Worm (Caenorhabditis elegans) whole organism, L2 larva: ENCODE measurements around the gene Y75B8A.63.

Source experiments
- C34F6.9 ChIP-seq: fragments of 150-350 bp; optimal IDR thresholded peaks from 2 replicates; lab custom pipeline; 2014; ENCODE audit warnings: missing biosample characterization, missing genetic modification characterization
- F13H6.1 ChIP-seq: sonication (generic microtip); optimal IDR thresholded peaks from 2 replicates; lab custom pipeline; 2016; ENCODE audit warnings: missing genetic modification characterization, missing compliant biosample characterization
- Y55F3AM.14 ChIP-seq: fragments of 200-800 bp; sonication (Bioruptor generic); optimal IDR thresholded peaks from 2 replicates; lab custom pipeline; 2018; ENCODE audit warnings: mild to moderate bottlenecking, missing genetic modification characterization, missing compliant biosample characterization
- ZK546.5 ChIP-seq: sonication (generic microtip); optimal IDR thresholded peaks from 2 replicates; lab custom pipeline; 2017; ENCODE audit warnings: missing biosample characterization, missing genetic modification characterization
- alr-1 ChIP-seq: fragments of 150-350 bp; optimal IDR thresholded peaks from 2 replicates; lab custom pipeline; 2014; ENCODE audit warnings: missing biosample characterization, missing genetic modification characterization
- aly-2 ChIP-seq: fragments of 150-350 bp; optimal IDR thresholded peaks from 2 replicates; lab custom pipeline; 2014; ENCODE audit warnings: missing biosample characterization, missing genetic modification characterization
- ama-1 ChIP-seq: fragments of 150-350 bp; optimal IDR thresholded peaks from 2 replicates; lab custom pipeline; 2018; ENCODE audit warnings: inconsistent platforms
- blmp-1 ChIP-seq: sonication (generic microtip); optimal IDR thresholded peaks from 2 replicates; lab custom pipeline; 2017; ENCODE audit warnings: missing genetic modification characterization, mild to moderate bottlenecking, missing compliant biosample characterization, antibody characterized with exemption, moderate library complexity; ENCODE audit not compliant: insufficient read depth
- ceh-16 ChIP-seq: fragments of 150-350 bp; optimal IDR thresholded peaks from 2 replicates; lab custom pipeline; 2014; ENCODE audit warnings: missing biosample characterization, missing genetic modification characterization
- ceh-82 ChIP-seq: fragments of 150-350 bp; optimal IDR thresholded peaks from 2 replicates; lab custom pipeline; 2014; ENCODE audit warnings: missing biosample characterization, missing genetic modification characterization
- crh-2 ChIP-seq: sonication (generic microtip); optimal IDR thresholded peaks from 2 replicates; lab custom pipeline; 2017; ENCODE audit warnings: missing biosample characterization, missing genetic modification characterization
- egl-27 ChIP-seq: sonication (generic microtip); optimal IDR thresholded peaks from 3 replicates; lab custom pipeline; 2017; ENCODE audit warnings: missing biosample characterization, missing genetic modification reagents, missing genetic modification characterization
- elt-1 ChIP-seq: fragments of 150-350 bp; optimal IDR thresholded peaks from 2 replicates; lab custom pipeline; 2014; ENCODE audit warnings: missing biosample characterization, missing genetic modification characterization
- elt-3 ChIP-seq: sonication (generic microtip); optimal IDR thresholded peaks from 2 replicates; lab custom pipeline; 2017; ENCODE audit warnings: missing biosample characterization, missing genetic modification characterization
- fos-1 ChIP-seq: fragments of 150-350 bp; optimal IDR thresholded peaks from 2 replicates; lab custom pipeline; 2014; ENCODE audit warnings: missing biosample characterization, missing genetic modification characterization
- gmeb-1 ChIP-seq: fragments of 150-350 bp; optimal IDR thresholded peaks from 2 replicates; lab custom pipeline; 2014; ENCODE audit warnings: missing biosample characterization, missing genetic modification characterization
- lin-11 ChIP-seq: fragments of 150-350 bp; sonication (generic microtip); optimal IDR thresholded peaks from 2 replicates; lab custom pipeline; 2014; ENCODE audit warnings: missing biosample characterization, missing genetic modification characterization, inconsistent platforms, mixed read lengths
- lin-13 ChIP-seq: fragments of 150-350 bp; optimal IDR thresholded peaks from 2 replicates; lab custom pipeline; 2014; ENCODE audit warnings: missing biosample characterization, missing genetic modification reagents, missing genetic modification characterization
- lin-39 ChIP-seq: fragments of 150-350 bp; optimal IDR thresholded peaks from 2 replicates; lab custom pipeline; 2014; ENCODE audit warnings: missing biosample characterization, missing genetic modification reagents, missing genetic modification characterization
- lsy-2 ChIP-seq, 2 experiments: fragments of 150-350 bp in 1 of 2; sonication (generic microtip) in 1 of 2; optimal IDR thresholded peaks; 2 replicates each; lab custom pipeline; 2014 to 2017; ENCODE audit warnings: missing biosample characterization in 2 of 2, missing genetic modification characterization in 2 of 2
- mab-5 ChIP-seq: fragments of 150-350 bp; optimal IDR thresholded peaks from 2 replicates; lab custom pipeline; 2014; ENCODE audit warnings: missing biosample characterization, missing genetic modification characterization
- mbf-1 ChIP-seq: sonication (generic microtip); optimal IDR thresholded peaks from 2 replicates; lab custom pipeline; 2017; ENCODE audit warnings: missing biosample characterization, missing genetic modification characterization
- mdl-1 ChIP-seq, 2 experiments: fragments of 150-350 bp in 1 of 2; sonication (generic microtip) in 1 of 2; optimal IDR thresholded peaks; 2 replicates each; lab custom pipeline; 2017; ENCODE audit warnings: missing biosample characterization in 2 of 2, missing genetic modification characterization in 2 of 2
- nhr-10 ChIP-seq: sonication (generic microtip); optimal IDR thresholded peaks from 2 replicates; lab custom pipeline; 2017; ENCODE audit warnings: missing biosample characterization, missing genetic modification characterization
- nhr-11 ChIP-seq: fragments of 150-350 bp; optimal IDR thresholded peaks from 2 replicates; lab custom pipeline; 2014; ENCODE audit warnings: missing biosample characterization, missing genetic modification characterization
- nhr-12 ChIP-seq: fragments of 150-350 bp; optimal IDR thresholded peaks from 2 replicates; lab custom pipeline; 2014; ENCODE audit warnings: missing biosample characterization, missing genetic modification characterization
- nhr-129 ChIP-seq: fragments of 150-350 bp; optimal IDR thresholded peaks from 2 replicates; lab custom pipeline; 2014; ENCODE audit warnings: missing biosample characterization, missing genetic modification characterization
- nhr-21 ChIP-seq: fragments of 150-350 bp; optimal IDR thresholded peaks from 2 replicates; lab custom pipeline; 2014; ENCODE audit warnings: missing biosample characterization, missing genetic modification characterization
- nhr-23 ChIP-seq: fragments of 150-350 bp; optimal IDR thresholded peaks from 2 replicates; lab custom pipeline; 2014; ENCODE audit warnings: missing biosample characterization, missing genetic modification reagents, missing genetic modification characterization
- nhr-237 ChIP-seq: fragments of 150-350 bp; optimal IDR thresholded peaks from 2 replicates; lab custom pipeline; 2014; ENCODE audit warnings: missing biosample characterization, missing genetic modification characterization
- nhr-25 ChIP-seq: fragments of 150-350 bp; sonication (generic microtip); optimal IDR thresholded peaks from 3 replicates; lab custom pipeline; 2014; ENCODE audit warnings: missing biosample characterization, missing genetic modification characterization
- nhr-6 ChIP-seq: fragments of 150-350 bp; optimal IDR thresholded peaks from 2 replicates; lab custom pipeline; 2014; ENCODE audit warnings: missing biosample characterization, missing genetic modification characterization
- nhr-77 ChIP-seq: fragments of 150-350 bp; optimal IDR thresholded peaks from 2 replicates; lab custom pipeline; 2014; ENCODE audit warnings: missing biosample characterization, missing genetic modification characterization
- peb-1 ChIP-seq: fragments of 150-350 bp; optimal IDR thresholded peaks from 2 replicates; lab custom pipeline; 2014; ENCODE audit warnings: missing biosample characterization, missing genetic modification characterization
- sem-4 ChIP-seq: fragments of 150-350 bp; optimal IDR thresholded peaks from 2 replicates; lab custom pipeline; 2014; ENCODE audit warnings: missing biosample characterization, missing genetic modification reagents, missing genetic modification characterization
- skn-1 ChIP-seq: sonication (generic microtip); optimal IDR thresholded peaks from 2 replicates; lab custom pipeline; 2017; ENCODE audit warnings: missing biosample characterization, missing genetic modification characterization
- sma-3 ChIP-seq: sonication (generic microtip); optimal IDR thresholded peaks from 2 replicates; lab custom pipeline; 2016; ENCODE audit warnings: missing genetic modification reagents, missing genetic modification characterization, missing compliant biosample characterization
- sma-9 ChIP-seq, 2 experiments: fragments of 150-350 bp in 1 of 2; sonication (generic microtip) in 1 of 2; optimal IDR thresholded peaks; 2 replicates each; lab custom pipeline; 2014 to 2016; ENCODE audit warnings: missing genetic modification characterization in 2 of 2, mild to moderate bottlenecking in 1 of 2, missing biosample characterization in 1 of 2, missing compliant biosample characterization in 1 of 2, missing genetic modification reagents in 1 of 2, moderate library complexity in 1 of 2
- snpc-4 ChIP-seq: fragments of 150-350 bp; optimal IDR thresholded peaks from 2 replicates; lab custom pipeline; 2014; ENCODE audit warnings: missing biosample characterization, missing genetic modification characterization
- unc-39 ChIP-seq: fragments of 150-350 bp; optimal IDR thresholded peaks from 2 replicates; lab custom pipeline; 2014; ENCODE audit warnings: missing biosample characterization, missing genetic modification characterization
- unc-55 ChIP-seq: fragments of 150-350 bp; sonication (generic microtip); optimal IDR thresholded peaks from 3 replicates; lab custom pipeline; 2014; ENCODE audit warnings: missing biosample characterization, missing genetic modification reagents, missing genetic modification characterization
- unc-62 ChIP-seq: fragments of 150-350 bp; optimal IDR thresholded peaks from 2 replicates; lab custom pipeline; 2014; ENCODE audit warnings: missing biosample characterization, missing genetic modification reagents, missing genetic modification characterization
- ztf-1 ChIP-seq: fragments of 200-800 bp; sonication (Bioruptor generic); conservative IDR thresholded peaks from 2 replicates; pipeline ENCODE4 v1.3.6; 2022; ENCODE audit warnings: missing genetic modification characterization, missing compliant biosample characterization
- ztf-11 ChIP-seq: sonication (generic microtip); optimal IDR thresholded peaks from 2 replicates; lab custom pipeline; 2017; ENCODE audit warnings: missing biosample characterization, missing genetic modification characterization
- ztf-4 ChIP-seq: fragments of 150-350 bp; optimal IDR thresholded peaks from 2 replicates; lab custom pipeline; 2014; ENCODE audit warnings: missing biosample characterization, missing genetic modification characterization

Y75B8A.63 gene

ce11 chrIII:12349027-12349426, 21.3 kb downstream of the Y75B8A.63 start:
- no peak for TF ChIP-seq nhr-12 (tag; lab: Kevin White, UChicago)
- TF ChIP-seq ama-1 (lab: Kevin White, UChicago) = no peak
- no peak for TF ChIP-seq unc-39
- no peak for TF ChIP-seq Y55F3AM.14
- no peak for TF ChIP-seq ztf-1 (GFP tag; lab: Robert Waterston, UW)
- TF ChIP-seq nhr-11 = no peak

- TF ChIP-seq crh-2 (tag; lab: Kevin White, UChicago) (peak; percentile 78), elt-3 (tag; lab: Kevin White, UChicago) (no peak), mab-5 (tag; lab: Kevin White, UChicago) (peak; percentile 49), peb-1 (tag; lab: Kevin White, UChicago) (no peak), elt-1 (tag; lab: Kevin White, UChicago) (no peak), nhr-11 (no peak), snpc-4 (tag; lab: Kevin White, UChicago) (peak; percentile 65), sma-9 (GFP tag; optimal IDR thresholded peaks at IDR 0.05; lab: Kevin White, UChicago) (peak; percentile 87), sma-9 (tag; optimal IDR thresholded peaks at IDR 0.05; lab: Kevin White, UChicago) (no peak), nhr-6 (tag; lab: Kevin White, UChicago) (peak; percentile 57), nhr-25 (tag; lab: Kevin White, UChicago) (peak; percentile 85), nhr-10 (tag; lab: Kevin White, UChicago) (no peak), nhr-21 (tag; lab: Kevin White, UChicago) (peak; percentile 61), nhr-237 (tag; lab: Kevin White, UChicago) (no peak), ztf-1 (GFP tag; lab: Robert Waterston, UW) (no peak), mbf-1 (no peak), ztf-11 (tag; lab: Kevin White, UChicago) (no peak), mdl-1 (tag; optimal IDR thresholded peaks at IDR 0.05; lab: Kevin White, UChicago) (peak in 1 of 2 experiments; percentile 5), ztf-4 (tag; lab: Kevin White, UChicago) (peak; percentile 26), blmp-1 (tag; lab: Kevin White, UChicago) (peak; percentile 11), ZK546.5 (tag; lab: Kevin White, UChicago) (peak; percentile 28), lsy-2 (tag; optimal IDR thresholded peaks at IDR 0.05; lab: Kevin White, UChicago) (peak; percentile 75 to 91), lin-11 (peak; percentile 71), unc-62 (GFP tag; lab: Kevin White, UChicago) (no peak), egl-27 (tag; lab: Kevin White, UChicago) (peak; percentile 35), nhr-12 (tag; lab: Kevin White, UChicago) (no peak), ceh-16 (no peak), skn-1 (tag; lab: Kevin White, UChicago) (peak; percentile 30), F13H6.1 (tag; lab: Kevin White, UChicago) (peak; percentile 86), fos-1 (tag; lab: Kevin White, UChicago) (peak; percentile 69), aly-2 (tag; lab: Kevin White, UChicago) (no peak), nhr-129 (peak; percentile 32), sma-3 (GFP tag; lab: Kevin White, UChicago) (peak; percentile 90), lin-13 (GFP tag; lab: Kevin White, UChicago) (peak; percentile 89), sem-4 (tag; lab: Kevin White, UChicago) (peak; percentile 94), unc-55 (GFP tag; lab: Kevin White, UChicago) (peak; percentile 93), Y55F3AM.14 (no peak), nhr-23 (no peak), C34F6.9 (peak; percentile 93), nhr-77 (tag; lab: Kevin White, UChicago) (no peak), gmeb-1 (peak; percentile 86), ceh-82 (tag; lab: Kevin White, UChicago) (no peak), alr-1 (tag; lab: Kevin White, UChicago) (no peak), lin-39 (tag; lab: Kevin White, UChicago) (no peak)
These were observed 23.6 kb downstream of the Y75B8A.63 start, which contains the start of the genes pph-4.1 and Y75B8A.31 for ce11 chrIII:12351301-12351700. Gene pph-4.1, minus strand, starts transcription at chrIII:12351336. Gene Y75B8A.31, plus strand, starts transcription at chrIII:12351642.
